Worm (Caenorhabditis elegans) whole organism, young adult: Measurements from ENCODE around the gene R07B7.10.
A peak's percentile ranks its signal among the peaks of the same experiment; 100 is the strongest.

ENCODE experiments used
- F57C9.4 ChIP-seq: sonication (generic microtip); optimal IDR thresholded peaks from 2 replicates; lab custom pipeline; 2017; ENCODE audit warnings: mild to moderate bottlenecking, missing genetic modification characterization, missing compliant biosample characterization
- T07F8.4 ChIP-seq: sonication (generic microtip); optimal IDR thresholded peaks from 2 replicates; lab custom pipeline; 2016; ENCODE audit warnings: mild to moderate bottlenecking, missing genetic modification characterization, moderate library complexity, missing compliant biosample characterization
- ama-1 ChIP-seq, 3 experiments: fragments of 150-350 bp in 1 of 3; sonication (generic microtip) in 2 of 3; optimal IDR thresholded peaks; 2 replicates each; lab custom pipeline; 2014 to 2018; ENCODE audit warnings: missing biosample characterization in 2 of 3, missing genetic modification characterization in 2 of 3, missing genetic modification reagents in 2 of 3
- bed-1 ChIP-seq: fragments of 200-800 bp; sonication (Bioruptor generic); IDR thresholded peaks from 2 replicates; pipeline ENCODE4 v1.3.6; 2022; ENCODE audit warnings: missing genetic modification reagents, missing genetic modification characterization, missing compliant biosample characterization
- bed-2 ChIP-seq: fragments of 200-800 bp; sonication (Bioruptor generic); IDR thresholded peaks from 2 replicates; pipeline ENCODE4 v1.3.6; 2022; ENCODE audit warnings: missing genetic modification reagents, missing genetic modification characterization, missing compliant biosample characterization
- ccch-3 ChIP-seq: fragments of 200-800 bp; sonication (Bioruptor generic); optimal IDR thresholded peaks from 2 replicates; lab custom pipeline; 2018; ENCODE audit warnings: mild to moderate bottlenecking, missing genetic modification characterization, missing compliant biosample characterization
- cebp-2 ChIP-seq: fragments of 200-800 bp; sonication (Bioruptor generic); IDR thresholded peaks from 2 replicates; pipeline ENCODE4 v1.3.6; 2022; ENCODE audit warnings: missing genetic modification characterization, missing compliant biosample characterization
- ceh-79 ChIP-seq: sonication (generic microtip); optimal IDR thresholded peaks from 2 replicates; lab custom pipeline; 2017; ENCODE audit warnings: mild to moderate bottlenecking, missing genetic modification characterization, missing compliant biosample characterization
- ceh-91 ChIP-seq: fragments of 200-800 bp; sonication (Bioruptor generic); IDR thresholded peaks from 2 replicates; pipeline ENCODE4 v1.3.6; 2022; ENCODE audit warnings: missing genetic modification reagents, missing genetic modification characterization, missing compliant biosample characterization
- egrh-3 ChIP-seq: fragments of 200-800 bp; sonication (Bioruptor generic); IDR thresholded peaks from 2 replicates; pipeline ENCODE4 v1.3.6; 2022; ENCODE audit warnings: missing genetic modification reagents, missing genetic modification characterization, missing compliant biosample characterization
- fkh-3 ChIP-seq: sonication (generic microtip); optimal IDR thresholded peaks from 2 replicates; lab custom pipeline; 2016; ENCODE audit warnings: mild to moderate bottlenecking, missing genetic modification characterization, missing compliant biosample characterization
- hmg-1.2 ChIP-seq: fragments of 200-800 bp; sonication (Bioruptor generic); IDR thresholded peaks from 2 replicates; pipeline ENCODE4 v1.3.6; 2022; ENCODE audit warnings: missing genetic modification reagents, missing genetic modification characterization, missing compliant biosample characterization
- hrde-1 ChIP-seq: sonication (generic microtip); optimal IDR thresholded peaks from 2 replicates; lab custom pipeline; 2016; ENCODE audit warnings: missing genetic modification characterization, mild to moderate bottlenecking, missing compliant biosample characterization, moderate library complexity, missing genotype, missing genetic modification reagents, borderline replicate concordance
- let-526 ChIP-seq: fragments of 200-800 bp; sonication (Bioruptor generic); IDR thresholded peaks from 2 replicates; pipeline ENCODE4 v1.3.6; 2022; ENCODE audit warnings: missing genetic modification reagents, missing genetic modification characterization, missing compliant biosample characterization
- let-607 ChIP-seq, 2 experiments: fragments of 200-800 bp in 1 of 2; sonication (Bioruptor generic) in 1 of 2; sonication (generic microtip) in 1 of 2; optimal IDR thresholded peaks; 2 replicates each; lab custom pipeline; 2016 to 2018; ENCODE audit warnings: mild to moderate bottlenecking in 2 of 2, missing compliant biosample characterization in 2 of 2, missing genetic modification characterization in 2 of 2, moderate library complexity in 2 of 2, missing genotype in 1 of 2
- lir-1 ChIP-seq: fragments of 200-800 bp; sonication (Bioruptor generic); conservative IDR thresholded peaks from 2 replicates; pipeline ENCODE4 v1.3.6; 2022; ENCODE audit warnings: missing genetic modification reagents, missing genetic modification characterization, missing compliant biosample characterization
- madf-10 ChIP-seq: sonication (generic microtip); optimal IDR thresholded peaks from 2 replicates; lab custom pipeline; 2016; ENCODE audit warnings: mild to moderate bottlenecking, missing genetic modification characterization, missing compliant biosample characterization
- madf-3 ChIP-seq: fragments of 200-800 bp; sonication (Bioruptor generic); IDR thresholded peaks from 2 replicates; pipeline ENCODE4 v1.3.6; 2022; ENCODE audit warnings: missing genetic modification reagents, missing genetic modification characterization, missing compliant biosample characterization
- mcd-1 ChIP-seq: fragments of 200-800 bp; sonication (Bioruptor generic); IDR thresholded peaks from 2 replicates; pipeline ENCODE4 v1.3.6; 2022; ENCODE audit warnings: missing genetic modification reagents, missing genetic modification characterization, missing compliant biosample characterization
- nfyb-1 ChIP-seq: fragments of 200-800 bp; sonication (Bioruptor generic); IDR thresholded peaks from 2 replicates; pipeline ENCODE4 v1.3.6; 2022; ENCODE audit warnings: missing genetic modification reagents, missing genetic modification characterization, missing compliant biosample characterization
- nhr-179 ChIP-seq: sonication (generic microtip); optimal IDR thresholded peaks from 2 replicates; lab custom pipeline; 2016; ENCODE audit warnings: mild to moderate bottlenecking, missing genetic modification characterization, missing compliant biosample characterization
- rcor-1 ChIP-seq: fragments of 200-800 bp; sonication (Bioruptor generic); IDR thresholded peaks from 2 replicates; pipeline ENCODE4 v1.3.6; 2022; ENCODE audit warnings: missing genetic modification reagents, missing genetic modification characterization, missing compliant biosample characterization
- snpc-1.3 ChIP-seq: sonication (generic microtip); optimal IDR thresholded peaks from 2 replicates; lab custom pipeline; 2017; ENCODE audit warnings: missing genetic modification characterization, mild to moderate bottlenecking, missing compliant biosample characterization, antibody characterized with exemption, moderate library complexity, missing genotype, missing genetic modification reagents; ENCODE audit not compliant: insufficient read depth
- somi-1 ChIP-seq: fragments of 200-800 bp; sonication (Bioruptor generic); optimal IDR thresholded peaks from 2 replicates; lab custom pipeline; 2018; ENCODE audit warnings: mild to moderate bottlenecking, missing genetic modification characterization, missing compliant biosample characterization
- sptf-2 ChIP-seq: fragments of 200-800 bp; sonication (Bioruptor generic); optimal IDR thresholded peaks from 2 replicates; lab custom pipeline; 2018; ENCODE audit warnings: mild to moderate bottlenecking, missing genetic modification characterization, missing compliant biosample characterization
- unc-130 ChIP-seq: sonication (generic microtip); optimal IDR thresholded peaks from 2 replicates; lab custom pipeline; 2016; ENCODE audit warnings: missing genetic modification reagents, missing genetic modification characterization, missing compliant biosample characterization
- zfh-2 ChIP-seq: fragments of 200-800 bp; sonication (Bioruptor generic); conservative IDR thresholded peaks from 2 replicates; pipeline ENCODE4 v1.3.6; 2022; ENCODE audit warnings: missing genetic modification reagents, missing genetic modification characterization, missing compliant biosample characterization
- ztf-18 ChIP-seq: sonication (generic microtip); optimal IDR thresholded peaks from 2 replicates; lab custom pipeline; 2016; ENCODE audit warnings: missing genotype, mild to moderate bottlenecking, missing genetic modification characterization, missing compliant biosample characterization
- ztf-3 ChIP-seq: fragments of 200-800 bp; sonication (Bioruptor generic); optimal IDR thresholded peaks from 2 replicates; lab custom pipeline; 2018; ENCODE audit warnings: mild to moderate bottlenecking, missing genetic modification characterization, missing compliant biosample characterization

R07B7.10 gene

DNA sequence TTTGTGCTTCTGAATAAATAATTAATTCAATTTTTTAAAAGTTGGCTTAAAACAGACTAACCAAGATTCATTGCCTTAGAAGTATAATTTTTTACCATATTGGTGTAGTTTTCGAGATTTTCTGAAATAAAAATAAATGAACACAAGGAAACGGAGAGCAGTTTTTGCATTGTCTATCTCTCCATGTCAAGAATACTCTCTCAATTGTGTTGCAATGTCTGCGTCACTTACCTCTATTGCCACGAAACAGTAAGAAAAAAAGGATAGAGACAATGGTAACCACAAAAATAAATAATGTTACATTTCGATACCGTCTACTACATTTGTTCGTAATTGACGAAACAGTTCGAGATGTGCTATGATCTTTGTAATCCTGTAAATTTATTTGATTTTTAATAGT lies at the start of gene R07B7.10:
Gene R07B7.10, plus strand, starts transcription at position 285 of the 400 bp plus-strand sequence.
- TF ChIP-seq ceh-91 (no peak), hmg-1.2 (GFP tag; lab: Robert Waterston, UW) (peak; percentile 75; the same call in 1 of the 2 replicates)

DNA sequence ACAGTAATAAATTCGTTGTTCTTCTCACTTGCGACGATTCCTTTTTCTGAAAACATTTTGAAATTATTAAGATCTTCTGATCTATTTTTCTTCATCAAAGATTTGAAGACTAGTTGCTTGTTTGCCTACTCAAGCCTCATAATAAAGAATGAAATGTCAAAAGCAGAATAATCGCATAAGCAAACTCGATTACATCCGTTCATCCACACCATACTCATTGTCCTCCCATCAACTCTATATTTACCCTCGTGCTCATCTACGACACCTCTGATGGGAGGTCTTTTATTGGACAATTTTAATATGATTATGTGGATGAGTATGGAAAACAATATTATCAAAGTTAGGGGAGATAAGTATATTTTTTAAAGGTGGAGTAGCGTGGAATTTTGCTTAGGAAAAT lies 49.2 kb upstream of the R07B7.10 start:
- no peak for TF ChIP-seq ceh-79 (tag; lab: Kevin White, UChicago)

DNA sequence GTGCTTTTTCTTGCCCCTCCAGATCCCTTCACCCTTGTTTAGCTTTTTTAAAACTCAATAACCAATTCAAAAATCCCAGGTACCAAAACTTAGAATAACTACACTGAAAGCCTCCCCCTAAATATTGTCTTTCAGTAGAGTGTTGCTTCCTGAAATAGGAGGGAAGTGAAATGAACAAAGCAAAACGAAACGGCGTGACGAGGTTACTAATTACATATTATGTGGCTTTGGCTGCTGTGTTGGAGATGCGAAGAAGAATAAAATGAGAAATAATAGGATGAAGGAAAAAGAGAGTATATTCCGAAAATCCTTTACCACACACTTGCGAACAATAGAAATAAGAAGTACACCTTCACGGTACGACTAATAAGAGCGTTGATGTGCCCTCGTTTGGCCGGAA lies 46.9 kb upstream of the R07B7.10 start:
- TF ChIP-seq bed-2 (GFP tag; lab: Robert Waterston, UW), result no peak
- TF ChIP-seq madf-3 (GFP tag; lab: Robert Waterston, UW), result peak; percentile 44; the same call in 1 of the 2 replicates

DNA sequence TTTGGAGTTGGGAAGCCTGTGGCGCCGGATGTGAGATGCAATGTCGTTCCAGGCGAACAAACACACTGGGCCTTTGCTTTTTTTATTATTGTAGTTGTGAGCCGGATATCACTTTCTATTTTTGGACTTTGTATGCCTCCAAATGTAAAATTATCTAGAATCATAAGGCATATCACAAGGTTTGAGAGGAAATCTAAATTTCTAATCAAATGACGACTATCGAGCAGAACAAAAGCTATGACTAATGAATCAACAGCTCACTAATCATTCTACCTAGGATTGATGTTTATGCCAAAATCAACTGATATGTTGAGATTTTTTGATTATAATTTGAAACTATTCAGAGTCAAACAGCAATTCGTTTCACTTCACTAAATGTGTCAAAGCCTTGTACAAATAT lies 45.1 kb upstream of the R07B7.10 start:
- TF ChIP-seq bed-1 (GFP tag; lab: Robert Waterston, UW), result no peak
- TF ChIP-seq unc-130 (GFP tag; lab: Kevin White, UChicago), result no peak

DNA sequence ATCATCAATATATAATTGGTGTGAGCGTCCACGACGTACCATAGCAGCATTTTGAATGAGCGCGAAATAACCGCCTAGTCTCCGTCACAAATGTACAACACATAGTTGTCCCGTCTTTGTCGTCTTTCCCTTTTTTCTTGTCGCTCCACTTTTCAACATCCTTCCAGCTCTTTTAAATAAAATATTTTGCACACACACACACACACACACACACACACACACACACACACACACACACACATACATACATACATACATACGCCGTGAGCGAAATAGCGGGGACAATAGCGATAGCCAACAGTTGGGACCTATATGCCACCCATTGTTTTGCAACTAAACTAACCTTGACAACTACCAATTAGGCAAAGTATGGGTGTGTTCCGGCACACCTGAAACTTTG lies 44.7 kb upstream of the R07B7.10 start:
- TF ChIP-seq ccch-3 (GFP tag; lab: Kevin White, UChicago) (no peak), somi-1 (GFP tag; lab: Kevin White, UChicago) (no peak), fkh-3 (tag; lab: Kevin White, UChicago) (no peak)

DNA sequence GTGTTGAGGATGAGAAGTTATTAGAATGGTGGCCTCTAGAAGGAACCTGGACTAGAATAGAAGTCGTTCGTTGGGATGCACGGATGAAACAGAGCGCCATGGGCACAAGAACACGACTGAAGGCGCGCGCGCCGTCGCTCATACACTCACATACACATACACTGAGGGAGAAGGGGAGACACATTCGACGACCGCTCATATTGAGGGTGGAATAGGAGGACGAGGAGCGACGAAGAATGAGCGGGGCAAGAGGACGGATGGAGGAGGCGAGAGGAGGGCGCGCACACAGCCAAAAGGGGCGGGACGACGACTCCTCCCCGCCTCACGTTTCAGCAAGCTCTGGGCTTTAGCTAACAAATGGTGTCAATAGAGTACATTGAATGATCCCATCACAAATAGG lies 44.2 kb upstream of the R07B7.10 start:
- no peak for TF ChIP-seq T07F8.4 (tag; lab: Kevin White, UChicago)
- TF ChIP-seq ztf-3 (GFP tag; lab: Kevin White, UChicago), result no peak
- peak; percentile 20 for TF ChIP-seq ztf-18
- peak; percentile 57 for TF ChIP-seq ama-1 (optimal IDR thresholded peaks at IDR 0.05; lab: Kevin White, UChicago)
- TF ChIP-seq ama-1 (GFP tag; optimal IDR thresholded peaks at IDR 0.05; lab: Kevin White, UChicago), result no peak
- TF ChIP-seq lir-1 (GFP tag; lab: Robert Waterston, UW), result no peak
- no peak for TF ChIP-seq hrde-1
- TF ChIP-seq sptf-2 (GFP tag; lab: Kevin White, UChicago), result peak; percentile 60
- 0 out of 2 replicates have a peak, but pooled peaks have one; percentile 25 for TF ChIP-seq rcor-1
- TF ChIP-seq snpc-1.3 (tag; lab: Kevin White, UChicago), result no peak
- TF ChIP-seq madf-10 (tag; lab: Kevin White, UChicago), result no peak
- no peak for TF ChIP-seq F57C9.4 (tag; lab: Kevin White, UChicago)
- TF ChIP-seq let-607 (tag; optimal IDR thresholded peaks at IDR 0.05; lab: Kevin White, UChicago), result no peak
- TF ChIP-seq zfh-2, result peak; percentile 95
- peak; percentile 63; the same call in 1 of the 2 replicates for TF ChIP-seq egrh-3
- peak; percentile 42 for TF ChIP-seq mcd-1 (GFP tag; lab: Robert Waterston, UW)
- TF ChIP-seq nhr-179 (tag; lab: Kevin White, UChicago), result no peak

DNA sequence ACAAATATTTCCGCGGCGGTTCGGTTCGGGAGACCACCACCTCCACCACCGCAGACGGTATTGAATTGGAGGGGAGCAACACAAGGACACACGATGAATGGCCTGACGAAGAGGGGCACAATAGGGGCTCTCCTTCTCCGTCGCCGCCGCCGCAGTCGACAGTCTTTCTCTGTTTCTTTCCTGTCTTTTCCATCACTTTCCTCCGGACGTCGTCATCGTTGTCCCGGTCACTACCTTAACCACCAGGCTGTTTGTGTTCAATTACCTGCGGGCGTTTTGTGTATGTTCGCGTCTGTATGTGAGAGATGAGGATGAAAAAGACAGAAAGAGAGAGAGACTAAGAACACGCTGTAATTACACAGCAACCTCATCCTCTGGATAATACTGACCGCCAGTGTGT lies 43.3 kb upstream of the R07B7.10 start:
- TF ChIP-seq zfh-2, result peak; percentile 84
- TF ChIP-seq nfyb-1 (GFP tag; lab: Robert Waterston, UW), result 0 out of 2 replicates have a peak, but pooled peaks have one; percentile 25
- 0 out of 2 replicates have a peak, but pooled peaks have one; percentile 23 for TF ChIP-seq mcd-1 (GFP tag; lab: Robert Waterston, UW)
- TF ChIP-seq let-526, result no peak
- TF ChIP-seq cebp-2 (GFP tag; lab: Robert Waterston, UW), result 0 out of 2 replicates have a peak, but pooled peaks have one; percentile 40
